Fruit fly (Drosophila melanogaster) whole organism, adult: Measurements from ENCODE around the gene Traf6.

Experiments used
- CG7101 ChIP-seq: fragments of 200-800 bp; sonication (Bioruptor generic); optimal IDR thresholded peaks from 2 replicates; lab custom pipeline; 2018; ENCODE audit warnings: missing biosample characterization, mild to moderate bottlenecking, missing genetic modification characterization, moderate library complexity
- cic ChIP-seq: fragments of 200-800 bp; sonication (Bioruptor generic); optimal IDR thresholded peaks from 2 replicates; lab custom pipeline; 2017; ENCODE audit warnings: missing biosample characterization, mild to moderate bottlenecking, missing genetic modification characterization, moderate library complexity

- TF ChIP-seq CG7101: no peak
- TF ChIP-seq cic (GFP tag; lab: Kevin White, UChicago): no peak
Observed at dm6 chrX:8122834-8123233, 34.4 kb downstream of the Traf6 start.
